Fruit fly (Drosophila melanogaster) Kc167 (cell line): ENCODE results near the gene Pen.

Experiments
- Myc ChIP-seq: fragments of >200 bp; optimal IDR thresholded peaks from 2 replicates; lab custom pipeline; 2017; ENCODE audit warnings: missing external identifiers
- Sin3A ChIP-seq: fragments of >200 bp; optimal IDR thresholded peaks from 2 replicates; lab custom pipeline; 2018; ENCODE audit warnings: missing external identifiers
- h ChIP-seq: fragments of >200 bp; optimal IDR thresholded peaks from 3 replicates; lab custom pipeline; 2018; ENCODE audit warnings: missing external identifiers
- insv ChIP-seq: fragments of >200 bp; optimal IDR thresholded peaks from 3 replicates; lab custom pipeline; 2018; ENCODE audit warnings: missing external identifiers
- psq ChIP-seq: fragments of >200 bp; optimal IDR thresholded peaks from 2 replicates; lab custom pipeline; 2017; ENCODE audit warnings: missing external identifiers
- ttk ChIP-seq: sonication (Bioruptor generic); optimal IDR thresholded peaks from 2 replicates; lab custom pipeline; 2017; ENCODE audit warnings: missing external identifiers

The Pen gene

DNA sequence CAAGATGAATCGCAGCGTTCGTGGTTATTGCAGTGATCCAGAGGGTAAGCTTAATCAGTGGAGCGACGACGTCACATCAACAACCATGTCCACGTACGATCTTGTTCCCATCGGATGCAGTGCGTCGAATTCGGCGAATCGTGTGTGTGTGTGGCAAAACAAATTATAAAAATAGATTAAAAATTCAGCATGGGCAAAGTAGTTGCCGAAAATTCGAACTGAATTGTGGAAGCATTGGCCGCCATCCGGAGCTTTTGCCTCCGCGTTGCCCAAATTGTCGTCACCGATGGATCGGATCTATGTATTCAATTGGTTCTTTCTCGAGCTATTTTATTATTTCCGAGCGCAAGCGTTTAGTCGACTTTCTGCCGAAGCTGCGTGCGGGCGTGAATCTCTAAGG lies 3.8 kb downstream of the Pen start, which contains the start of gene Spn31A:
Spn31A (plus strand) TSS at position 301 of the 400 bp plus-strand sequence.
- TF ChIP-seq insv (no peak), ttk (lab: Kevin White, UChicago) (no peak), Myc (lab: Kevin White, UChicago) (no peak), psq (no peak), h (lab: Kevin White, UChicago) (no peak), Sin3A (lab: Kevin White, UChicago) (no peak)

DNA sequence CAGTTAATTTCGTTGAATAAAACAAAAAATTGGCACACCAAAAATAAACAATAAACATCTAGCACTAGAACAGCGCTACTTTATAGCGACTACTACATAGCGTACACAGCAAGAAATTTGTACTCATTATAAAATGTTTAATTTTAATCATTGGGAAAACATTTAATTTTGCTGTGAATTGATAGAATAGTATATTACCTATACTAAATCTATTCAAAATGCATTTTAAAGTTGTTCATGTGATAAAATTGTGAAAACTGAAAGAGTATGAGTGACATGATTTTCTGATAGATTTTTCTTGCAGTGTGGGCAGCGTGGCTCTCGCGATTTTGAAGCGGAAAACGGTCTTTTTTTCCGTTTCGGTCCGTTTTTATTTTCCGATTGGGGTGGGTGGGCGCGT lies 4.6 kb downstream of the Pen start:
- TF ChIP-seq ttk (lab: Kevin White, UChicago), result no peak
- no peak for TF ChIP-seq insv
- no peak for TF ChIP-seq Myc (lab: Kevin White, UChicago)
- no peak for TF ChIP-seq h (lab: Kevin White, UChicago)
- no peak for TF ChIP-seq psq

DNA sequence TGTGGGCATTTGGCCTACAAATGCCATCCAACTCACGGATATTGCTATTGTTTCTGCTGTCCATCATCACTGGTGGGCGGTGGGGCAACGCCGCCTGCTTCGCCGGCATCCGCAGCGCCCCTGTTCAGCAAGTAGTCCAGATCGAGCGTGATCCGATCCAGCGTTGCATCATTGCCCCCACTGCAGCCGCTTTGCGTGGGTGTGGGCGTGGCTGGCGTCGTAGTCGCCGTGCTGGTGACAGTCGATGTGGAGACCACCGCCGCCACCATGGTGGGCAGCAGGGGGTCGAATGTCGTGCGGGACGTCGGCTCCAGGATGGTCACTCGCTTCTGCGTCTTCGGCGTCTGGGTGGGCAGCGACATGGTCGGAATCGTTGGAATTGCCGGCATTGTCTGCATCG lies 8.1 kb downstream of the Pen start:
- TF ChIP-seq Myc (lab: Kevin White, UChicago), result no peak
- TF ChIP-seq Sin3A (lab: Kevin White, UChicago), result no peak
- no peak for TF ChIP-seq ttk (lab: Kevin White, UChicago)
- TF ChIP-seq h (lab: Kevin White, UChicago), result no peak
- no peak for TF ChIP-seq insv
- TF ChIP-seq psq, result no peak

DNA sequence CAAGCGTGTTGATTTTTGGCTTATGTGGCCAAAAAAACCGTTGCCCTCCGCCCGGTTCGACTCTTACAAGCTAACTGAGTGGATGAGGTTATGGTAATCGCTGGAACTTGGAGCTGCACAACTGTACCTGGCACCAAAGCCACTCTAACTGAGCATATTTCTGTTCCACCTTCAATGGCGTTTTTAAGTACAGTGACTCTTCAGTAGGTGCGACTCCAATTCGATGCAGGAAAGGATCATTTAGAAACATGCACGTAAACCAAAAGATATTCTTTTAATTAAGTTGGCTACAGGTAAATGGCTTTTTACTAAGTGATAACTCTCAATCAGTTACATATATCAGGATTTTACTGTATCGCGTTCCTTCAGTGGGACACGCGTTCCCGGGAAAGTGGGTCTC lies 35.6 kb downstream of the Pen start, which contains the start of gene CG13133:
CG13133 (minus strand) TSS at position 101 of the 400 bp plus-strand sequence.
- TF ChIP-seq h (lab: Kevin White, UChicago), result no peak
- TF ChIP-seq Sin3A (lab: Kevin White, UChicago), result no peak
- no peak for TF ChIP-seq psq
- TF ChIP-seq Myc (lab: Kevin White, UChicago), result no peak
- no peak for TF ChIP-seq ttk (lab: Kevin White, UChicago)
- no peak for TF ChIP-seq insv

DNA sequence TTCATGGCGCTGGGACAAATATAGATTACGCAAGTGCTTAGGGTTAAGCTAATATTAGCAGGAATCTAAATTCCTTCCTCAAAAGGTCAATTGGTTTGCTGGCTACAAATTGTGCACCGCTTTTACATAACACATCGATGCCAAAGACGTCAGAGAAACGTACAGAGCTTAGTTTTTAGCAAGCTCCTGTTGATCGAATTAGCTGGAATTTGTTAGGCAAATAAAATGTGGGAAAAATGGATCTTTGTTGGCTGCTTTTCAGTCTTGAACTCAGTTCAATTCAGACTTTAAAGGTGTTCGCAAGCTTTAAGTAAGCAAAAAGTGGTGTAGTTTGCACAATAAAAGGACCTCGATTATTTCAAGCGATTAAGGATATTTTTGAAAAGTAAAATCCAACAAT lies 37.1 kb downstream of the Pen start, which contains the start of gene CG34109:
CG34109 (plus strand) TSS at position 301 of the 400 bp plus-strand sequence.
- TF ChIP-seq Sin3A (lab: Kevin White, UChicago) (no peak), insv (no peak), psq (no peak), h (lab: Kevin White, UChicago) (no peak), ttk (lab: Kevin White, UChicago) (no peak), Myc (lab: Kevin White, UChicago) (no peak)

DNA sequence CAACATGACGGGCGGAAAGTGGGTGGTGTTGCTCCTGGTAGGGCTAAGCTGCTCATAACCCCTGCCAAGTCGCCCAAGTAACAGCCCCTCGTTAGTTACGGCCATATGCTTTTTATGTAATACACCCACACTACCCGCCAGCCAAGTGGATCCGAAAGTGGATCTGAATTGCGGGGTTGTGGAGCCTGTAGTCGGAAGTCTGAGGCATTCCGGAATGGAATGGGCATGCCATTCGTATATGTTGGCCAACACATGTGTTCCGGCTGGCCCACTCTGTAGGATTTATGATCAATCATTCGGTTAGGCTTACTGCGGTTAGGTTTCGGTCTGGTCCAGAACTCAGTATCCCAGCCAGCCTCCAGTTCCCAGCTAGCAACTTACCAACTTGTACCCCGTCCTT lies 39.4 kb downstream of the Pen start:
- TF ChIP-seq ttk (lab: Kevin White, UChicago) (no peak), psq (no peak), insv (no peak), Myc (lab: Kevin White, UChicago) (no peak), h (lab: Kevin White, UChicago) (no peak), Sin3A (lab: Kevin White, UChicago) (no peak)

DNA sequence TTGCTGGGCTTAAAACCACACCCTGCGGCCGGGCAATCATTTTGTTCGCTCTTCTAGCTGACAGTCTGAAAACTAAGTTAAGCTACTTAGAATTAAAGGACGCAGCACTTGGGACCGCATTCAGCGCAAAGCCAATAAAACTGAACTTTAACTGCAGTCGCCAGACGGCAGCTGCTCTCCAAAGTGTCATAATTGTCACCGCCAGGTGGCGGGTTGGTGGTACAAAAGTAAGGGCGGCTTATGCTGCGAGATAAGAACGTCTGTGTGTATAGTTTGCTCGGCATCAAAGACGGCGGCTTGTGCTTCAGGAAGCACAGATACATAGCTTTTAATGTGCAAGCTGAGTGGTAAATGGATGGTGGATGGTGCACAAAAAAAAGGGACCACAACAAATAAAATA lies 52.0 kb downstream of the Pen start:
- TF ChIP-seq insv (no peak), h (lab: Kevin White, UChicago) (no peak), Myc (lab: Kevin White, UChicago) (no peak), Sin3A (lab: Kevin White, UChicago) (no peak), ttk (lab: Kevin White, UChicago) (no peak), psq (no peak)
